Worm (Caenorhabditis elegans) whole organism, mixed stage, embryonic: ENCODE data around the gene ttr-24.
A peak's percentile ranks its signal among the peaks of the same experiment; 100 is the strongest.

Experiments used
- M03D4.4 ChIP-seq: sonication (generic microtip); optimal IDR thresholded peaks from 2 replicates; lab custom pipeline; 2017; ENCODE audit warnings: mild to moderate bottlenecking, missing genetic modification characterization, missing compliant biosample characterization
- bed-3 ChIP-seq: fragments of 200-800 bp; sonication (Bioruptor generic); optimal IDR thresholded peaks from 3 replicates; lab custom pipeline; 2018; ENCODE audit warnings: mild to moderate bottlenecking, missing genetic modification characterization, moderate library complexity, missing compliant biosample characterization
- blmp-1 ChIP-seq: fragments of 150-350 bp; optimal IDR thresholded peaks from 2 replicates; lab custom pipeline; 2014; ENCODE audit warnings: missing biosample characterization, missing genetic modification characterization
- ceh-39 ChIP-seq: fragments of 150-350 bp; optimal IDR thresholded peaks from 2 replicates; lab custom pipeline; 2014; ENCODE audit warnings: missing biosample characterization, missing genetic modification characterization
- ceh-43 ChIP-seq: fragments of 200-800 bp; sonication (Bioruptor generic); optimal IDR thresholded peaks from 2 replicates; lab custom pipeline; 2018; ENCODE audit warnings: mild to moderate bottlenecking, missing genetic modification characterization, moderate library complexity, missing compliant biosample characterization
- ceh-83 ChIP-seq: fragments of 200-800 bp; sonication (Bioruptor generic); optimal IDR thresholded peaks from 2 replicates; lab custom pipeline; 2018; ENCODE audit warnings: mild to moderate bottlenecking, missing genetic modification characterization, missing compliant biosample characterization
- ces-1 ChIP-seq: fragments of 150-350 bp; optimal IDR thresholded peaks from 2 replicates; lab custom pipeline; 2014; ENCODE audit warnings: missing biosample characterization, missing genetic modification reagents, missing genetic modification characterization
- cnd-1 ChIP-seq: fragments of 200-800 bp; sonication (Bioruptor generic); optimal IDR thresholded peaks from 2 replicates; lab custom pipeline; 2018; ENCODE audit warnings: mild to moderate bottlenecking, missing genetic modification characterization, missing compliant biosample characterization
- drap-1 ChIP-seq: fragments of 200-800 bp; sonication (Bioruptor generic); optimal IDR thresholded peaks from 3 replicates; lab custom pipeline; 2018; ENCODE audit warnings: mild to moderate bottlenecking, missing genetic modification characterization, missing compliant biosample characterization
- elt-1 ChIP-seq: sonication (generic microtip); optimal IDR thresholded peaks from 2 replicates; lab custom pipeline; 2017; ENCODE audit warnings: missing genetic modification characterization, mild to moderate bottlenecking, missing compliant biosample characterization, antibody characterized with exemption, moderate library complexity, borderline replicate concordance; ENCODE audit not compliant: insufficient read depth
- elt-3 ChIP-seq: fragments of 150-350 bp; optimal IDR thresholded peaks from 2 replicates; lab custom pipeline; 2014; ENCODE audit warnings: missing biosample characterization, missing genetic modification characterization
- flh-1 ChIP-seq: fragments of 200-800 bp; sonication (Bioruptor generic); optimal IDR thresholded peaks from 2 replicates; lab custom pipeline; 2018; ENCODE audit warnings: mild to moderate bottlenecking, missing genetic modification characterization, moderate library complexity, missing compliant biosample characterization
- ham-2 ChIP-seq: fragments of 200-800 bp; sonication (Bioruptor generic); optimal IDR thresholded peaks from 2 replicates; lab custom pipeline; 2018; ENCODE audit warnings: mild to moderate bottlenecking, missing genetic modification characterization, missing compliant biosample characterization
- hlh-1 ChIP-seq: fragments of 150-350 bp; optimal IDR thresholded peaks from 2 replicates; lab custom pipeline; 2014; ENCODE audit warnings: missing biosample characterization, missing genetic modification reagents, missing genetic modification characterization
- lin-13 ChIP-seq: fragments of 150-350 bp; optimal IDR thresholded peaks from 2 replicates; lab custom pipeline; 2014; ENCODE audit warnings: missing biosample characterization, missing genetic modification characterization
- lin-32 ChIP-seq: fragments of 200-800 bp; sonication (Bioruptor generic); optimal IDR thresholded peaks from 2 replicates; lab custom pipeline; 2018; ENCODE audit warnings: mild to moderate bottlenecking, missing genetic modification characterization, missing compliant biosample characterization
- lsy-2 ChIP-seq: fragments of 150-350 bp; optimal IDR thresholded peaks from 2 replicates; lab custom pipeline; 2014; ENCODE audit warnings: missing biosample characterization, missing genetic modification characterization
- mab-5 ChIP-seq: fragments of 150-350 bp; optimal IDR thresholded peaks from 2 replicates; lab custom pipeline; 2014; ENCODE audit warnings: missing biosample characterization, missing genetic modification characterization
- mep-1 ChIP-seq: fragments of 150-350 bp; optimal IDR thresholded peaks from 2 replicates; lab custom pipeline; 2017; ENCODE audit warnings: missing biosample characterization, missing genetic modification reagents, missing genetic modification characterization, inconsistent platforms
- mls-2 ChIP-seq: sonication (generic microtip); optimal IDR thresholded peaks from 2 replicates; lab custom pipeline; 2016; ENCODE audit warnings: mild to moderate bottlenecking, missing genetic modification characterization, moderate library complexity, missing compliant biosample characterization
- nhr-12 ChIP-seq: fragments of 150-350 bp; optimal IDR thresholded peaks from 2 replicates; lab custom pipeline; 2014; ENCODE audit warnings: missing biosample characterization, missing genetic modification characterization
- nhr-2 ChIP-seq: fragments of 150-350 bp; optimal IDR thresholded peaks from 2 replicates; lab custom pipeline; 2014; ENCODE audit warnings: missing biosample characterization, missing genetic modification characterization
- nhr-237 ChIP-seq: fragments of 150-350 bp; optimal IDR thresholded peaks from 2 replicates; lab custom pipeline; 2014; ENCODE audit warnings: missing biosample characterization, missing genetic modification characterization
- nhr-76 ChIP-seq: sonication (generic microtip); optimal IDR thresholded peaks from 2 replicates; lab custom pipeline; 2017; ENCODE audit warnings: missing biosample characterization, missing genetic modification characterization
- sem-2 ChIP-seq: fragments of 200-800 bp; sonication (Bioruptor generic); optimal IDR thresholded peaks from 2 replicates; lab custom pipeline; 2018; ENCODE audit warnings: mild to moderate bottlenecking, missing genetic modification characterization, missing compliant biosample characterization
- snpc-4 ChIP-seq: fragments of 150-350 bp; optimal IDR thresholded peaks from 2 replicates; lab custom pipeline; 2014; ENCODE audit warnings: missing biosample characterization, missing genetic modification characterization
- sptf-1 ChIP-seq: sonication (generic microtip); optimal IDR thresholded peaks from 2 replicates; lab custom pipeline; 2017; ENCODE audit warnings: mild to moderate bottlenecking, missing genetic modification characterization, moderate library complexity, missing compliant biosample characterization
- tbx-8 ChIP-seq: fragments of 200-800 bp; sonication (Bioruptor generic); optimal IDR thresholded peaks from 2 replicates; lab custom pipeline; 2018; ENCODE audit warnings: mild to moderate bottlenecking, missing genetic modification characterization, moderate library complexity, missing compliant biosample characterization
- unc-120 ChIP-seq: sonication (generic microtip); optimal IDR thresholded peaks from 2 replicates; lab custom pipeline; 2017; ENCODE audit warnings: missing genetic modification characterization, missing compliant biosample characterization; ENCODE audit not compliant: poor library complexity, severe bottlenecking
- unc-39 ChIP-seq: fragments of 150-350 bp; optimal IDR thresholded peaks from 2 replicates; lab custom pipeline; 2014; ENCODE audit warnings: missing biosample characterization, missing genetic modification characterization
- unc-62 ChIP-seq: fragments of 150-350 bp; optimal IDR thresholded peaks from 2 replicates; lab custom pipeline; 2014; ENCODE audit warnings: missing biosample characterization, missing genetic modification reagents, missing genetic modification characterization
- zip-8 ChIP-seq: fragments of 150-350 bp; optimal IDR thresholded peaks from 2 replicates; lab custom pipeline; 2014; ENCODE audit warnings: missing biosample characterization, missing genetic modification characterization
- ztf-11 ChIP-seq: fragments of 150-350 bp; optimal IDR thresholded peaks from 2 replicates; lab custom pipeline; 2014; ENCODE audit warnings: missing biosample characterization, missing genetic modification characterization

Gene ttr-24

DNA sequence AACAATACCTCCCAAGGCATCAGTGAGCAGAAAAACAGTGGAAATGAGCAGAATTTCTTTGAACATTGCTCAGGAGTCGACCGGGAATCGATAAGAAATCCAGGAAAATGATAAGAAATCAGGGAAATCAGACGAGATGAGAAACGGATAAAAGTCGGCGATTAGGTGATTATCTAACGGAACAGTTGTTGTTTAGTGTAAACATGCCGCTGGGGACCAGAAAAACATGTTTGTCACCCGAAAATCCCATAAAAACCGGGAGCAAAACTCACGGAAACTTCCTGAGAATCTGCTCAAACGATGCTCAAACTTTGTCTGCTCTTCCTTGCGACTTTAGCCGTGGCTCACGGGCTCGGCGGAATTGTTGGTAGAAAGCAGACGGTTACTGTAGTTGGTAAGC is at the start of gene ttr-24, which contains the start of gene ttr-25:
TSS of gene ttr-24 (minus strand) at position 156 of the 400 bp plus-strand sequence.
TSS of gene ttr-25 (plus strand) at position 227 of the 400 bp plus-strand sequence.
- peak; percentile 60 for TF ChIP-seq hlh-1 (tag; lab: Kevin White, UChicago)
- no peak for TF ChIP-seq elt-3 (tag; lab: Kevin White, UChicago)

- no peak for TF ChIP-seq nhr-2 (tag; lab: Kevin White, UChicago)
- TF ChIP-seq ceh-39 = no peak
- TF ChIP-seq nhr-76 (tag; lab: Kevin White, UChicago) = no peak
- TF ChIP-seq ces-1 = no peak
- no peak for TF ChIP-seq mls-2 (tag; lab: Kevin White, UChicago)
- TF ChIP-seq hlh-1 (tag; lab: Kevin White, UChicago) = no peak
- no peak for TF ChIP-seq snpc-4 (tag; lab: Kevin White, UChicago)
- TF ChIP-seq nhr-237 (tag; lab: Kevin White, UChicago) = no peak
- no peak for TF ChIP-seq flh-1
- TF ChIP-seq, all 35 proteins: peak for 0
Measured at ce11 chrV:18605510-18605909, 49.1 kb upstream of the ttr-24 start.

DNA sequence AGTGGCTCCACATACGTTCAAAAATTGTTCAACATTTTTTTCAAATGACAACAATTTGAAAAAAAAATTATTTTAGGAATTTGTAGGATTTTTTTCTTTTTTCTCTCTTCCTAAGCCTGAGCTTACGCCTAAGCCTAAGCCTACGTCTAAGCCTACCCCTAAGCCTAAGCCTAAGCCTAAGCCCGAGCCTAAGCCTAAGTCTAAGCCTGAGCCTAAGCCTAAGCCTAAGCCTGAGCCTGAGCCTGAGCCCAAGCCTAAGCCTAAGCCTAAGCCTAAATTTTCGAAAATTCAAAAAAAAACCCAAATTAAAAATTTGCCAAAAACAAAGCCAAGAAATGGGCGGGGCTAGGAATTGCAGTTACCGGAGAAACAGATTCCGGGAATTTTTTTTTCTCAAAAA is 41.3 kb upstream of the ttr-24 start:
- TF ChIP-seq unc-62 (GFP tag; lab: Kevin White, UChicago) (no peak), sem-2 (GFP tag; lab: Kevin White, UChicago) (no peak), M03D4.4 (no peak), tbx-8 (no peak), bed-3 (GFP tag; lab: Kevin White, UChicago) (no peak), unc-39 (tag; lab: Kevin White, UChicago) (no peak), lin-13 (tag; lab: Kevin White, UChicago) (no peak), ham-2 (GFP tag; lab: Kevin White, UChicago) (no peak), mep-1 (tag; lab: Kevin White, UChicago) (no peak)

DNA sequence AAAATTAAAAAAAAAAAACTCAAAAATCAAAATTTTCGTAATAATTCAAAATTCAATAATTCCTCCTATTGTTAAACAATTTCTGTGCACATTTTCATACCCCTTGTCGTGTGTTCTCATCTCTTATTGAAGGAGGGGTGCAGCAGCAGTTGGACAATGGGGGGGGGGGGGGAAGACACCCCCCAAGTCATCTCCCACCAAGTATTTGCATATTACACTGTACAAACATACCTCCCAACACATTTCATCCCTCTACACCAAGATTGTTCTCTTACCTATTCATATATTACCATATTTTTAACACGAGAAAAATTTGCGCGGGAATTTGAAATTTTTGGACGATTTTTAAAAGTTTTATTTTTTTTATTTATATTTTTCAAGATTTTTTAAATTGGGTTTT is 39.8 kb upstream of the ttr-24 start:
- peak; percentile 73 for TF ChIP-seq hlh-1 (tag; lab: Kevin White, UChicago)
- TF ChIP-seq M03D4.4 = peak; percentile 36
- TF ChIP-seq ceh-39 = no peak
- TF ChIP-seq nhr-76 (tag; lab: Kevin White, UChicago) = no peak
- TF ChIP-seq drap-1 = peak; percentile 17
- no peak for TF ChIP-seq flh-1

- no peak for TF ChIP-seq ces-1
- TF ChIP-seq elt-1 (tag; lab: Kevin White, UChicago) = no peak
- no peak for TF ChIP-seq unc-39 (tag; lab: Kevin White, UChicago)
- no peak for TF ChIP-seq nhr-76 (tag; lab: Kevin White, UChicago)
- TF ChIP-seq tbx-8 = no peak
- no peak for TF ChIP-seq blmp-1
- no peak for TF ChIP-seq unc-120 (tag; lab: Kevin White, UChicago)
- no peak for TF ChIP-seq drap-1
- TF ChIP-seq zip-8 = no peak
- no peak for TF ChIP-seq ham-2 (GFP tag; lab: Kevin White, UChicago)
- TF ChIP-seq unc-62 (GFP tag; lab: Kevin White, UChicago) = no peak
- no peak for TF ChIP-seq lin-32 (GFP tag; lab: Kevin White, UChicago)
- no peak for TF ChIP-seq sptf-1 (tag; lab: Kevin White, UChicago)
- no peak for TF ChIP-seq mls-2 (tag; lab: Kevin White, UChicago)
- no peak for TF ChIP-seq ceh-43 (GFP tag; lab: Kevin White, UChicago)
Measured at ce11 chrV:18592448-18592847, 36.0 kb upstream of the ttr-24 start, which contains the start of gene grdn-1. Gene grdn-1 (plus strand): TSS chrV:18592748.

DNA sequence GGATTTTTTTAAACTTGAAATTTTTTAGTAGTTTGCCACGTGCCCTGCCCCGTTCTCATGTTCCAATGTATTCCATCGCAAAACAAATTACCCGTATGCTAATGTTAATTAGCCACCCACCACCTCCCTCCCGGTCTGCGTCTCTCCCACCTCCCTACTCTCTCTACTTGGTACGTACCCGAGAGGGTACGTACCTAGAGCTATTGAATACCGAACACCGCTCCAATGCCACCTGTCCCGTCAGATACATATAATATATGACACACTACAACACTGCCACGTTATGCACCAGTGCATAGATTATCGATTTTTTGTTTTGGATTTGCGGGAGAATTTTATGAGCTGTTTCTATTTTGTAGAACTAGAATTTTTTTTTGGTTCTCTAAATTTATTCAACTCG is 33.1 kb upstream of the ttr-24 start:
- peak; percentile 24 for TF ChIP-seq lin-32 (GFP tag; lab: Kevin White, UChicago)
- no peak for TF ChIP-seq sem-2 (GFP tag; lab: Kevin White, UChicago)
- TF ChIP-seq elt-3 (tag; lab: Kevin White, UChicago) = no peak
- peak; percentile 38 for TF ChIP-seq sptf-1 (tag; lab: Kevin White, UChicago)
- peak; percentile 64 for TF ChIP-seq ceh-39
- TF ChIP-seq ces-1 = peak; percentile 78
- no peak for TF ChIP-seq snpc-4 (tag; lab: Kevin White, UChicago)
- TF ChIP-seq mep-1 (tag; lab: Kevin White, UChicago) = peak; percentile 37
- no peak for TF ChIP-seq tbx-8
- TF ChIP-seq lsy-2 (tag; lab: Kevin White, UChicago) = no peak
- TF ChIP-seq ceh-83 (GFP tag; lab: Kevin White, UChicago) = no peak
- no peak for TF ChIP-seq mab-5
- peak; percentile 53 for TF ChIP-seq ceh-43 (GFP tag; lab: Kevin White, UChicago)
- TF ChIP-seq ham-2 (GFP tag; lab: Kevin White, UChicago) = peak; percentile 87
- no peak for TF ChIP-seq ztf-11 (tag; lab: Kevin White, UChicago)
- TF ChIP-seq nhr-2 (tag; lab: Kevin White, UChicago) = peak; percentile 91
- TF ChIP-seq nhr-12 (tag; lab: Kevin White, UChicago) = no peak
- TF ChIP-seq drap-1 = peak; percentile 53
- no peak for TF ChIP-seq bed-3 (GFP tag; lab: Kevin White, UChicago)
- TF ChIP-seq mls-2 (tag; lab: Kevin White, UChicago) = peak; percentile 64
- TF ChIP-seq unc-120 (tag; lab: Kevin White, UChicago) = peak; percentile 2
- TF ChIP-seq lin-13 (tag; lab: Kevin White, UChicago) = no peak
- no peak for TF ChIP-seq nhr-76 (tag; lab: Kevin White, UChicago)
- TF ChIP-seq cnd-1 = peak; percentile 29
- peak; percentile 61 for TF ChIP-seq hlh-1 (tag; lab: Kevin White, UChicago)
- TF ChIP-seq unc-62 (GFP tag; lab: Kevin White, UChicago) = peak; percentile 52
